Fruit fly (Drosophila melanogaster): Measurements from ENCODE around the gene yin.

DNA sequence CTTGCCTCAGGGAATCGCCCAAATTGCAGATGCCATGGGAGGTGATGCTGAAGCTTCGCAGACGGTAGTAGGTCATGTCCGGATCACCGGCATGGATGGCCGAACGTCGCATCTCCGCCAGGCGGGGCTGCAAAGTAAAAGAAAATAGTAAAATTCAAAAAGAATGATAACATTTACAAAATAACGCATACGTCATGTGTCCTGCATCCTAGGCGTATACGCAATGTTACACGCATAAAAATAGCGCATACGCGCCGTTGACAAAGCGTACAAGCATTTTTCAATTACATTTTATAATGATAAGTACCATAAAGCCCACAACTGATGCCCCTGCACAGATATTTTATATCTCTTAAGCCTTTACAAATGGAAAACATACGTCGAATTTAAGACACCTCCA is 30.2 kb upstream of the yin start:
- TF ChIP-seq CG11617 (GFP tag; optimal IDR thresholded peaks at IDR 0.05) (no peak), Clk (GFP tag; optimal IDR thresholded peaks at IDR 0.05) (no peak), CG33017 (tag; optimal IDR thresholded peaks at IDR 0.05) (no peak), CG7045 (GFP tag; optimal IDR thresholded peaks at IDR 0.05) (no peak), Mnt (GFP tag; optimal IDR thresholded peaks at IDR 0.05) (no peak), CG5204 (GFP tag; optimal IDR thresholded peaks at IDR 0.05) (no peak), kay (GFP tag; ENCODE audit: borderline replicate concordance) (no peak), Hr96 (GFP tag; optimal IDR thresholded peaks at IDR 0.05) (no peak), bab1 (GFP tag; optimal IDR thresholded peaks at IDR 0.05) (no peak), toe (GFP tag; optimal IDR thresholded peaks at IDR 0.05) (no peak)
